Worm (Caenorhabditis elegans) whole organism, late embryonic: ENCODE data around the gene aff-1.

Source experiments
- C38D4.7 ChIP-seq: fragments of 200-800 bp; sonication (Bioruptor generic); optimal IDR thresholded peaks from 2 replicates; lab custom pipeline; 2018; ENCODE audit warnings: mild to moderate bottlenecking, missing genetic modification characterization, moderate library complexity, missing compliant biosample characterization
- F13H6.1 ChIP-seq: sonication (generic microtip); optimal IDR thresholded peaks from 2 replicates; lab custom pipeline; 2016; ENCODE audit warnings: missing genetic modification characterization, missing compliant biosample characterization
- K09A11.1 ChIP-seq: sonication (generic microtip); optimal IDR thresholded peaks from 2 replicates; lab custom pipeline; 2017; ENCODE audit warnings: antibody characterized with exemption, mild to moderate bottlenecking, missing genetic modification characterization, missing compliant biosample characterization; ENCODE audit not compliant: insufficient read depth
- T23F11.4 ChIP-seq: fragments of 200-800 bp; sonication (Bioruptor generic); optimal IDR thresholded peaks from 2 replicates; lab custom pipeline; 2018; ENCODE audit warnings: mild to moderate bottlenecking, missing genetic modification characterization, missing compliant biosample characterization
- ceh-19 ChIP-seq: fragments of 200-800 bp; sonication (Bioruptor generic); optimal IDR thresholded peaks from 2 replicates; lab custom pipeline; 2018; ENCODE audit warnings: mild to moderate bottlenecking, missing genetic modification characterization, missing compliant biosample characterization
- ceh-2 ChIP-seq: sonication (generic microtip); optimal IDR thresholded peaks from 2 replicates; lab custom pipeline; 2016; ENCODE audit warnings: missing genotype, missing genetic modification characterization, missing compliant biosample characterization
- ceh-30 ChIP-seq: fragments of 150-350 bp; optimal IDR thresholded peaks from 2 replicates; lab custom pipeline; 2014; ENCODE audit warnings: missing biosample characterization, missing genetic modification characterization
- ceh-31 ChIP-seq: sonication (generic microtip); optimal IDR thresholded peaks from 2 replicates; lab custom pipeline; 2016; ENCODE audit warnings: missing genetic modification characterization, missing compliant biosample characterization
- ceh-34 ChIP-seq: sonication (generic microtip); optimal IDR thresholded peaks from 2 replicates; lab custom pipeline; 2016; ENCODE audit warnings: mild to moderate bottlenecking, missing genetic modification characterization, missing compliant biosample characterization
- ceh-9 ChIP-seq: sonication (generic microtip); optimal IDR thresholded peaks from 2 replicates; lab custom pipeline; 2016; ENCODE audit warnings: mild to moderate bottlenecking, missing genetic modification characterization, inconsistent platforms, missing compliant biosample characterization
- che-1 ChIP-seq: sonication (generic microtip); optimal IDR thresholded peaks from 2 replicates; lab custom pipeline; 2016; ENCODE audit warnings: mild to moderate bottlenecking, missing genetic modification characterization, missing compliant biosample characterization
- dmd-4 ChIP-seq: sonication (generic microtip); optimal IDR thresholded peaks from 2 replicates; lab custom pipeline; 2016; ENCODE audit warnings: borderline replicate concordance, missing genetic modification characterization, missing compliant biosample characterization
- dve-1 ChIP-seq: sonication (generic microtip); optimal IDR thresholded peaks from 2 replicates; lab custom pipeline; 2017; ENCODE audit warnings: antibody characterized with exemption, mild to moderate bottlenecking, missing genetic modification characterization, missing compliant biosample characterization
- elt-2 ChIP-seq: sonication (generic microtip); optimal IDR thresholded peaks from 2 replicates; lab custom pipeline; 2016; ENCODE audit warnings: missing genetic modification reagents, missing genetic modification characterization, missing compliant biosample characterization
- ets-4 ChIP-seq: sonication (generic microtip); optimal IDR thresholded peaks from 2 replicates; lab custom pipeline; 2016; ENCODE audit warnings: missing genetic modification characterization, missing compliant biosample characterization
- fax-1 ChIP-seq: sonication (generic microtip); optimal IDR thresholded peaks from 2 replicates; lab custom pipeline; 2016; ENCODE audit warnings: missing genotype, missing genetic modification characterization, missing compliant biosample characterization
- fkh-10 ChIP-seq: fragments of 150-350 bp; optimal IDR thresholded peaks from 2 replicates; lab custom pipeline; 2014; ENCODE audit warnings: missing biosample characterization, missing genetic modification reagents, missing genetic modification characterization
- hlh-15 ChIP-seq: sonication (generic microtip); optimal IDR thresholded peaks from 2 replicates; lab custom pipeline; 2016; ENCODE audit warnings: missing genetic modification characterization, missing compliant biosample characterization
- hlh-30 ChIP-seq: sonication (generic microtip); optimal IDR thresholded peaks from 2 replicates; lab custom pipeline; 2017; ENCODE audit warnings: antibody characterized with exemption, missing genetic modification characterization, missing compliant biosample characterization; ENCODE audit not compliant: insufficient read depth
- lim-6 ChIP-seq: sonication (generic microtip); optimal IDR thresholded peaks from 2 replicates; lab custom pipeline; 2016; ENCODE audit warnings: missing genetic modification characterization, missing compliant biosample characterization
- nfya-1 ChIP-seq: sonication (generic microtip); optimal IDR thresholded peaks from 2 replicates; lab custom pipeline; 2017; ENCODE audit warnings: missing genetic modification characterization, mild to moderate bottlenecking, missing compliant biosample characterization, antibody characterized with exemption, moderate library complexity
- pax-1 ChIP-seq: fragments of 150-350 bp; optimal IDR thresholded peaks from 2 replicates; lab custom pipeline; 2014; ENCODE audit warnings: missing biosample characterization, missing genetic modification characterization
- pha-2 ChIP-seq: sonication (generic microtip); optimal IDR thresholded peaks from 2 replicates; lab custom pipeline; 2017; ENCODE audit warnings: mild to moderate bottlenecking, missing genetic modification characterization, missing compliant biosample characterization
- pha-4 ChIP-seq: fragments of 150-350 bp; optimal IDR thresholded peaks from 2 replicates; lab custom pipeline; 2018; ENCODE audit warnings: missing biosample characterization, missing genetic modification reagents, missing genetic modification characterization
- pros-1 ChIP-seq: fragments of 150-350 bp; optimal IDR thresholded peaks from 2 replicates; lab custom pipeline; 2014; ENCODE audit warnings: missing biosample characterization, missing genetic modification reagents, missing genetic modification characterization
- ref-2 ChIP-seq: sonication (generic microtip); optimal IDR thresholded peaks from 2 replicates; lab custom pipeline; 2016; ENCODE audit warnings: missing genetic modification characterization, missing compliant biosample characterization
- rnt-1 ChIP-seq: sonication (generic microtip); optimal IDR thresholded peaks from 2 replicates; lab custom pipeline; 2016; ENCODE audit warnings: missing genetic modification characterization, missing compliant biosample characterization
- sdc-2 ChIP-seq: sonication (generic microtip); optimal IDR thresholded peaks from 2 replicates; lab custom pipeline; 2016; ENCODE audit warnings: missing genotype, missing genetic modification characterization, missing compliant biosample characterization
- sox-4 ChIP-seq: sonication (generic microtip); optimal IDR thresholded peaks from 2 replicates; lab custom pipeline; 2017; ENCODE audit warnings: mild to moderate bottlenecking, missing genetic modification characterization, inconsistent platforms, missing compliant biosample characterization
- tbx-2 ChIP-seq: sonication (generic microtip); optimal IDR thresholded peaks from 2 replicates; lab custom pipeline; 2016; ENCODE audit warnings: missing genetic modification characterization, missing compliant biosample characterization
- ttx-3 ChIP-seq: sonication (generic microtip); optimal IDR thresholded peaks from 2 replicates; lab custom pipeline; 2016; ENCODE audit warnings: missing genetic modification reagents, missing genetic modification characterization, missing compliant biosample characterization
- unc-42 ChIP-seq: sonication (generic microtip); optimal IDR thresholded peaks from 2 replicates; lab custom pipeline; 2016; ENCODE audit warnings: missing genotype, missing genetic modification characterization, missing compliant biosample characterization
- unc-55 ChIP-seq: sonication (generic microtip); optimal IDR thresholded peaks from 2 replicates; lab custom pipeline; 2017; ENCODE audit warnings: missing biosample characterization, missing genetic modification reagents, missing genetic modification characterization
- ztf-16 ChIP-seq: sonication (generic microtip); optimal IDR thresholded peaks from 2 replicates; lab custom pipeline; 2017; ENCODE audit warnings: missing genetic modification characterization, missing compliant biosample characterization

Gene aff-1

ce11 chrII:6836762-6837566, 26.6 kb downstream of the aff-1 start:
- peak; percentile 4 for TF ChIP-seq ceh-19 (GFP tag; lab: Kevin White, UChicago)
- TF ChIP-seq sox-4: no peak
- peak; percentile 77 for TF ChIP-seq ceh-34 (tag; lab: Kevin White, UChicago)
- no peak for TF ChIP-seq pha-2 (tag; lab: Kevin White, UChicago)
- peak; percentile 3 for TF ChIP-seq elt-2 (tag; lab: Kevin White, UChicago)

ce11 chrII:6835972-6836595, 27.5 kb downstream of the aff-1 start:
- TF ChIP-seq ets-4 (tag; lab: Kevin White, UChicago) (no peak), fax-1 (tag; lab: Kevin White, UChicago) (no peak), ceh-30 (tag; lab: Kevin White, UChicago) (no peak), pha-4 (tag; lab: Kevin White, UChicago) (no peak), tbx-2 (tag; lab: Kevin White, UChicago) (peak; percentile 42), ref-2 (tag; lab: Kevin White, UChicago) (peak; percentile 27), hlh-30 (tag; lab: Kevin White, UChicago) (no peak), K09A11.1 (tag; lab: Kevin White, UChicago) (no peak), sox-4 (no peak), unc-55 (GFP tag; lab: Kevin White, UChicago) (peak; percentile 13), elt-2 (tag; lab: Kevin White, UChicago) (no peak)

DNA sequence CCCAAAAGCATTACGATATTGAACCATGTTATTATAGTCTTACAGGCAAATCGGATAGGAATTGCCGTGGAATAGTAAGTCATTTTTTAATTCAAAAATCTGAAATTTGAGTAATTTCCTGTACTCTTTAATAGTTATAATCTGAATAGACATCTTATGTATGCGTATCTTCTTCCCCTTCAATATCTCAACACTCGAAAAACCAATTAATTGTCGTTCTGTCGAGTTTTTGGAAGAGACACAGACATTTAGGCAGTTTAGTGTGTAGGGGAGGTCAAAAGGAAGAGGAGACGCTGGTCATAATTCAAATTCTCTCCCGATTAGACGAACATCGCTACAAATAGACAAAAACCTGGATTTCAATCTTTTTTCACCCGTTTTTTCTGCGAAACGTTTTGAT, 28.1 kb downstream of the aff-1 start:
- TF ChIP-seq dmd-4 (tag; lab: Kevin White, UChicago) (no peak), fkh-10 (GFP tag; lab: Kevin White, UChicago) (no peak), nfya-1 (tag; lab: Kevin White, UChicago) (peak; percentile 13), C38D4.7 (GFP tag; lab: Kevin White, UChicago) (no peak), fax-1 (tag; lab: Kevin White, UChicago) (no peak), unc-55 (GFP tag; lab: Kevin White, UChicago) (peak; percentile 82), unc-42 (tag; lab: Kevin White, UChicago) (peak; percentile 71), ttx-3 (tag; lab: Kevin White, UChicago) (peak; percentile 31), pros-1 (tag; lab: Kevin White, UChicago) (no peak), ceh-34 (tag; lab: Kevin White, UChicago) (no peak), T23F11.4 (GFP tag; lab: Kevin White, UChicago) (no peak), sdc-2 (tag; lab: Kevin White, UChicago) (no peak), ceh-31 (peak; percentile 4), hlh-30 (tag; lab: Kevin White, UChicago) (no peak)

ce11 chrII:6834582-6835058, 28.9 kb downstream of the aff-1 start, which contains the start of gene egl-27:
Gene egl-27, plus strand, starts transcription at chrII:6835008.
- TF ChIP-seq fkh-10 (GFP tag; lab: Kevin White, UChicago) (no peak), ceh-9 (tag; lab: Kevin White, UChicago) (no peak), hlh-15 (no peak), F13H6.1 (tag; lab: Kevin White, UChicago) (no peak), sox-4 (no peak), unc-55 (GFP tag; lab: Kevin White, UChicago) (no peak), ceh-31 (no peak), lim-6 (tag; lab: Kevin White, UChicago) (no peak), che-1 (tag; lab: Kevin White, UChicago) (no peak), ztf-16 (tag; lab: Kevin White, UChicago) (no peak), rnt-1 (tag; lab: Kevin White, UChicago) (no peak), dmd-4 (tag; lab: Kevin White, UChicago) (no peak), ceh-2 (tag; lab: Kevin White, UChicago) (no peak), ceh-34 (tag; lab: Kevin White, UChicago) (no peak), dve-1 (tag; lab: Kevin White, UChicago) (no peak), pax-1 (tag; lab: Kevin White, UChicago) (no peak), tbx-2 (tag; lab: Kevin White, UChicago) (no peak)
- TF ChIP-seq, all 69 proteins: peak for 0
